Worm (Caenorhabditis elegans) whole organism, L2 larva: Measurements from ENCODE around the gene taf-9.

Experiments
- ama-1 ChIP-seq: fragments of 150-350 bp; optimal IDR thresholded peaks from 2 replicates; lab custom pipeline; 2018; ENCODE audit warnings: inconsistent platforms
- ceh-82 ChIP-seq: fragments of 150-350 bp; optimal IDR thresholded peaks from 2 replicates; lab custom pipeline; 2014; ENCODE audit warnings: missing biosample characterization, missing genetic modification characterization
- elt-3 ChIP-seq: sonication (generic microtip); optimal IDR thresholded peaks from 2 replicates; lab custom pipeline; 2017; ENCODE audit warnings: missing biosample characterization, missing genetic modification characterization
- nhr-10 ChIP-seq: sonication (generic microtip); optimal IDR thresholded peaks from 2 replicates; lab custom pipeline; 2017; ENCODE audit warnings: missing biosample characterization, missing genetic modification characterization
- nhr-129 ChIP-seq: fragments of 150-350 bp; optimal IDR thresholded peaks from 2 replicates; lab custom pipeline; 2014; ENCODE audit warnings: missing biosample characterization, missing genetic modification characterization
- nhr-237 ChIP-seq: fragments of 150-350 bp; optimal IDR thresholded peaks from 2 replicates; lab custom pipeline; 2014; ENCODE audit warnings: missing biosample characterization, missing genetic modification characterization
- snpc-4 ChIP-seq: fragments of 150-350 bp; optimal IDR thresholded peaks from 2 replicates; lab custom pipeline; 2014; ENCODE audit warnings: missing biosample characterization, missing genetic modification characterization
- unc-62 ChIP-seq: fragments of 150-350 bp; optimal IDR thresholded peaks from 2 replicates; lab custom pipeline; 2014; ENCODE audit warnings: missing biosample characterization, missing genetic modification reagents, missing genetic modification characterization
- ztf-11 ChIP-seq: sonication (generic microtip); optimal IDR thresholded peaks from 2 replicates; lab custom pipeline; 2017; ENCODE audit warnings: missing biosample characterization, missing genetic modification characterization

ce11 chrIII:13625650-13626430, 1.8 kb downstream of the taf-9 start:
- no peak for TF ChIP-seq ama-1 (lab: Kevin White, UChicago)
- TF ChIP-seq unc-62 (GFP tag; lab: Kevin White, UChicago), result no peak
- TF ChIP-seq elt-3, result no peak
- TF ChIP-seq nhr-10, result no peak
- TF ChIP-seq ceh-82 (tag; lab: Kevin White, UChicago), result no peak
- TF ChIP-seq nhr-237, result no peak
- TF ChIP-seq snpc-4, result no peak
- TF ChIP-seq ztf-11 (tag; lab: Kevin White, UChicago), result no peak
- no peak for TF ChIP-seq nhr-129 (tag; lab: Kevin White, UChicago)
